Fruit fly (Drosophila melanogaster): Measurements from ENCODE around the gene Ten-a.

Gene Ten-a

dm6 chrX:12020857-12021256, 22.6 kb upstream of the Ten-a start, which contains the start of gene Tango4:
TSS of gene Tango4 (plus strand) at chrX:12021068.
- TF ChIP-seq noc (tag; optimal IDR thresholded peaks at IDR 0.05): no peak

dm6 chrX:12021750-12022149, 21.7 kb upstream of the Ten-a start:
- no peak for TF ChIP-seq noc (tag; optimal IDR thresholded peaks at IDR 0.05)

- no peak for TF ChIP-seq noc (tag; optimal IDR thresholded peaks at IDR 0.05)
Observed at dm6 chrX:12028825-12029514, 14.5 kb upstream of the Ten-a start, which contains the start of gene Usp7. TSS of gene Usp7 (minus strand) at chrX:12029032.

dm6 chrX:12031400-12031799, 12.1 kb upstream of the Ten-a start, which contains the start of gene Cyp311a1:
TSS of gene Cyp311a1 (minus strand) at chrX:12031465.
- no peak for TF ChIP-seq noc (tag; optimal IDR thresholded peaks at IDR 0.05)

- no peak for TF ChIP-seq noc (tag; optimal IDR thresholded peaks at IDR 0.05)
Observed at dm6 chrX:12032136-12032682, 11.3 kb upstream of the Ten-a start, which contains the start of gene Cyp318a1. TSS of gene Cyp318a1 (plus strand) at chrX:12032632.

dm6 chrX:12034713-12035112, 8.8 kb upstream of the Ten-a start:
- TF ChIP-seq noc (tag; optimal IDR thresholded peaks at IDR 0.05): no peak

- no peak for TF ChIP-seq noc (tag; optimal IDR thresholded peaks at IDR 0.05)
Observed at dm6 chrX:12035207-12035606, 8.3 kb upstream of the Ten-a start.

- no peak for TF ChIP-seq noc (tag; optimal IDR thresholded peaks at IDR 0.05)
Observed at dm6 chrX:12050292-12050691, 6.8 kb downstream of the Ten-a start.

dm6 chrX:12056535-12056934, 13.0 kb downstream of the Ten-a start, which contains the start of gene Uch-L5R:
TSS of gene Uch-L5R (minus strand) at chrX:12056635.
- no peak for TF ChIP-seq noc (tag; optimal IDR thresholded peaks at IDR 0.05)

- TF ChIP-seq noc (tag; optimal IDR thresholded peaks at IDR 0.05): no peak
Observed at dm6 chrX:12059495-12059894, 16.0 kb downstream of the Ten-a start, which contains the start of gene Muc11A. TSS of gene Muc11A (plus strand) at chrX:12059795.

dm6 chrX:12070137-12070536, 26.6 kb downstream of the Ten-a start, which contains the start of gene CG34323:
TSS of gene CG34323 (plus strand) at chrX:12070437.
- TF ChIP-seq noc (tag; optimal IDR thresholded peaks at IDR 0.05): no peak

dm6 chrX:12072718-12073117, 29.2 kb downstream of the Ten-a start, which contains the start of gene moon:
TSS of gene moon (minus strand) at chrX:12072818.
- no peak for TF ChIP-seq noc (tag; optimal IDR thresholded peaks at IDR 0.05)

- no peak for TF ChIP-seq noc (tag; optimal IDR thresholded peaks at IDR 0.05)
Observed at dm6 chrX:12073637-12074036, 30.1 kb downstream of the Ten-a start.

- no peak for TF ChIP-seq noc (tag; optimal IDR thresholded peaks at IDR 0.05)
Observed at dm6 chrX:12075569-12075968, 32.1 kb downstream of the Ten-a start.

- no peak for TF ChIP-seq noc (tag; optimal IDR thresholded peaks at IDR 0.05)
Observed at dm6 chrX:12076243-12076642, 32.7 kb downstream of the Ten-a start.

- TF ChIP-seq noc (tag; optimal IDR thresholded peaks at IDR 0.05): no peak
Observed at dm6 chrX:12082244-12082643, 38.7 kb downstream of the Ten-a start.

- TF ChIP-seq noc (tag; optimal IDR thresholded peaks at IDR 0.05): no peak
Observed at dm6 chrX:12084406-12084805, 40.9 kb downstream of the Ten-a start.
